Fruit fly (Drosophila melanogaster) whole organism, embryonic: Measurements from ENCODE around the gene Sfp33A2.
A peak's percentile ranks its signal among the peaks of the same experiment; 100 is the strongest.

Experiments used
- Atf6 ChIP-seq: fragments of 200-800 bp; sonication (Bioruptor generic); IDR thresholded peaks from 2 replicates; pipeline ENCODE4 v1.3.6; 2022; ENCODE audit warnings: missing biosample characterization, missing genetic modification characterization
- CG10462 ChIP-seq: fragments of 200-800 bp; sonication (Bioruptor generic); optimal IDR thresholded peaks from 2 replicates; lab custom pipeline; 2016; ENCODE audit warnings: missing biosample characterization, missing genetic modification characterization
- CG15011 ChIP-seq: fragments of 200-800 bp; sonication (Bioruptor generic); optimal IDR thresholded peaks from 3 replicates; lab custom pipeline; 2018; ENCODE audit warnings: missing biosample characterization, mild to moderate bottlenecking, missing genetic modification characterization
- CG17361 ChIP-seq: fragments of 200-800 bp; sonication (Bioruptor generic); IDR thresholded peaks from 3 replicates; pipeline ENCODE4 v1.3.6; 2022; ENCODE audit warnings: missing biosample characterization, missing genetic modification characterization
- CG17385 ChIP-seq: fragments of 200-800 bp; sonication (Bioruptor generic); optimal IDR thresholded peaks from 3 replicates; lab custom pipeline; 2018; ENCODE audit warnings: missing biosample characterization, mild to moderate bottlenecking, missing genetic modification characterization
- CG18011 ChIP-seq: fragments of 200-800 bp; sonication (Bioruptor generic); optimal IDR thresholded peaks from 2 replicates; lab custom pipeline; 2017; ENCODE audit warnings: missing biosample characterization, missing genetic modification characterization, mild to moderate bottlenecking, moderate library complexity, missing genotype
- CG18476 ChIP-seq: fragments of 200-800 bp; sonication (Bioruptor generic); optimal IDR thresholded peaks from 2 replicates; lab custom pipeline; 2016; ENCODE audit warnings: missing biosample characterization, mild to moderate bottlenecking, missing genetic modification characterization
- CG31365 ChIP-seq: fragments of 200-800 bp; sonication (Bioruptor generic); optimal IDR thresholded peaks from 2 replicates; lab custom pipeline; 2018; ENCODE audit warnings: missing biosample characterization, mild to moderate bottlenecking, missing genetic modification characterization
- CG3726 ChIP-seq: fragments of 200-800 bp; sonication (Bioruptor generic); IDR thresholded peaks from 3 replicates; pipeline ENCODE4, ENCODE4 v1.3.6; 2022; ENCODE audit warnings: missing biosample characterization, missing genetic modification characterization
- CG5180 ChIP-seq: fragments of 200-800 bp; sonication (Bioruptor generic); optimal IDR thresholded peaks from 3 replicates; lab custom pipeline; 2017; ENCODE audit warnings: missing biosample characterization, missing genetic modification characterization, mild to moderate bottlenecking, moderate library complexity, missing genetic modification reagents
- CG6765 ChIP-seq: fragments of 200-800 bp; sonication (Bioruptor generic); optimal IDR thresholded peaks from 3 replicates; lab custom pipeline; 2017; ENCODE audit warnings: missing biosample characterization, mild to moderate bottlenecking, missing genetic modification characterization
- CG7786 ChIP-seq: fragments of 200-800 bp; sonication (Bioruptor generic); optimal IDR thresholded peaks from 2 replicates; lab custom pipeline; 2016; ENCODE audit warnings: missing biosample characterization, missing genetic modification characterization
- CG7963 ChIP-seq: fragments of 200-800 bp; sonication (Bioruptor generic); IDR thresholded peaks from 3 replicates; pipeline ENCODE4 v1.3.6; 2022; ENCODE audit warnings: missing biosample characterization, missing genetic modification characterization; ENCODE audit not compliant: partially characterized antibody
- CG8089 ChIP-seq: fragments of 200-800 bp; sonication (Bioruptor generic); optimal IDR thresholded peaks from 3 replicates; lab custom pipeline; 2016; ENCODE audit warnings: missing biosample characterization, missing genetic modification characterization
- CG8290 ChIP-seq, 3 experiments: fragments of 200-800 bp; sonication (Bioruptor generic); optimal IDR thresholded peaks; 2 replicates each; lab custom pipeline; 2016 to 2019; ENCODE audit warnings: missing biosample characterization in 3 of 3, missing genetic modification characterization in 3 of 3, mild to moderate bottlenecking in 2 of 3, moderate library complexity in 1 of 3
- CG9876 ChIP-seq: fragments of 200-800 bp; sonication (Bioruptor generic); optimal IDR thresholded peaks from 2 replicates; lab custom pipeline; 2016; ENCODE audit warnings: missing biosample characterization, missing genetic modification characterization
- D19B ChIP-seq: fragments of 200-800 bp; sonication (Bioruptor generic); optimal IDR thresholded peaks from 2 replicates; lab custom pipeline; 2017; ENCODE audit warnings: missing biosample characterization, mild to moderate bottlenecking, missing genetic modification characterization
- Dek ChIP-seq: fragments of 200-800 bp; sonication (Bioruptor generic); optimal IDR thresholded peaks from 3 replicates; lab custom pipeline; 2019; ENCODE audit warnings: missing biosample characterization, mild to moderate bottlenecking, missing genetic modification characterization, moderate library complexity
- Dp ChIP-seq: fragments of 200-800 bp; sonication (Bioruptor generic); optimal IDR thresholded peaks from 2 replicates; lab custom pipeline; 2018; ENCODE audit warnings: missing biosample characterization, mild to moderate bottlenecking, missing genetic modification characterization, moderate library complexity
- Gug ChIP-seq: fragments of 200-800 bp; sonication (Bioruptor generic); IDR thresholded peaks from 4 replicates; pipeline ENCODE4 v1.3.6; 2022; ENCODE audit warnings: missing biosample characterization, missing genetic modification characterization
- Hr51 ChIP-seq, 2 experiments: fragments of 200-800 bp; sonication (Bioruptor generic); optimal IDR thresholded peaks; 2 replicates in 1 of 2; 3 replicates in 1 of 2; lab custom pipeline; 2016 to 2018; ENCODE audit warnings: missing biosample characterization in 2 of 2, missing genetic modification characterization in 2 of 2, mild to moderate bottlenecking in 1 of 2, moderate library complexity in 1 of 2
- Hsf ChIP-seq: fragments of 200-800 bp; sonication (Bioruptor generic); optimal IDR thresholded peaks from 3 replicates; lab custom pipeline; 2016; ENCODE audit warnings: missing biosample characterization, missing genetic modification characterization
- Mad ChIP-seq: fragments of 200-800 bp; sonication (Bioruptor generic); optimal IDR thresholded peaks from 2 replicates; lab custom pipeline; 2016; ENCODE audit warnings: missing biosample characterization, missing genetic modification characterization
- Max ChIP-seq: fragments of 200-800 bp; sonication (Bioruptor generic); optimal IDR thresholded peaks from 2 replicates; lab custom pipeline; 2016; ENCODE audit warnings: missing biosample characterization, mild to moderate bottlenecking, missing genetic modification characterization
- Med ChIP-seq: fragments of 200-800 bp; sonication (Bioruptor generic); peaks from one replicate; lab custom pipeline; 2016; ENCODE audit warnings: missing biosample characterization, missing genetic modification characterization, mild to moderate bottlenecking, inconsistent platforms, moderate library complexity
- NC2β ChIP-seq: fragments of 200-800 bp; sonication (Bioruptor generic); optimal IDR thresholded peaks from 2 replicates; lab custom pipeline; 2016; ENCODE audit warnings: missing biosample characterization, missing genetic modification characterization
- NFAT ChIP-seq: fragments of 200-800 bp; sonication (Bioruptor generic); IDR thresholded peaks from 2 replicates; pipeline ENCODE4 v1.3.6; 2022; ENCODE audit warnings: missing biosample characterization, missing genetic modification characterization
- Sry-δ ChIP-seq: fragments of 200-800 bp; sonication (Bioruptor generic); optimal IDR thresholded peaks from 2 replicates; lab custom pipeline; 2016; ENCODE audit warnings: missing biosample characterization, missing genetic modification characterization
- bab2 ChIP-seq: fragments of 200-800 bp; sonication (Bioruptor generic); optimal IDR thresholded peaks from 2 replicates; lab custom pipeline; 2016; ENCODE audit warnings: missing biosample characterization, missing genetic modification characterization
- dan ChIP-seq: fragments of 200-800 bp; sonication (Bioruptor generic); IDR thresholded peaks from 2 replicates; pipeline ENCODE4 v1.3.6; 2022; ENCODE audit warnings: missing biosample characterization, missing genetic modification characterization
- dimm ChIP-seq: fragments of 200-800 bp; sonication (Bioruptor generic); IDR thresholded peaks from 2 replicates; pipeline ENCODE4 v1.3.6; 2022; ENCODE audit warnings: missing biosample characterization, missing genetic modification characterization
- dmrt99B ChIP-seq: fragments of 200-800 bp; sonication (Bioruptor generic); optimal IDR thresholded peaks from 2 replicates; lab custom pipeline; 2018; ENCODE audit warnings: missing biosample characterization, mild to moderate bottlenecking, missing genetic modification characterization, moderate library complexity
- emc ChIP-seq: fragments of 200-800 bp; sonication (Bioruptor generic); optimal IDR thresholded peaks from 2 replicates; lab custom pipeline; 2016; ENCODE audit warnings: missing biosample characterization, missing genetic modification characterization
- en ChIP-seq: fragments of 200-800 bp; sonication (Bioruptor generic); optimal IDR thresholded peaks from 2 replicates; lab custom pipeline; 2016; ENCODE audit warnings: missing biosample characterization, missing genetic modification characterization
- eve ChIP-seq, 2 experiments: fragments of >200 bp; optimal IDR thresholded peaks; 2 replicates each; lab custom pipeline; 2017; ENCODE audit warnings: missing biosample characterization in 2 of 2, missing genetic modification characterization in 2 of 2
- ewg ChIP-seq: fragments of 200-800 bp; sonication (Bioruptor generic); optimal IDR thresholded peaks from 3 replicates; lab custom pipeline; 2017; ENCODE audit warnings: mild to moderate bottlenecking, missing biosample characterization, missing genetic modification reagents, missing genetic modification characterization
- gem ChIP-seq: fragments of 200-800 bp; sonication (Bioruptor generic); optimal IDR thresholded peaks from 2 replicates; lab custom pipeline; 2019; ENCODE audit warnings: missing biosample characterization, mild to moderate bottlenecking, missing genetic modification characterization, moderate library complexity
- gro ChIP-seq: fragments of 200-800 bp; sonication (Bioruptor generic); optimal IDR thresholded peaks from 2 replicates; lab custom pipeline; 2016; ENCODE audit warnings: missing biosample characterization, missing genetic modification characterization
- jigr1 ChIP-seq: fragments of 200-800 bp; sonication (Bioruptor generic); IDR thresholded peaks from 3 replicates; pipeline ENCODE4 v1.3.6; 2022; ENCODE audit warnings: missing biosample characterization, missing genetic modification characterization
- kni ChIP-seq: fragments of 200-800 bp; sonication (Bioruptor generic); optimal IDR thresholded peaks from 3 replicates; lab custom pipeline; 2017; ENCODE audit warnings: mild to moderate bottlenecking, missing biosample characterization, missing genetic modification reagents, missing genetic modification characterization
- maf-S ChIP-seq: fragments of 200-800 bp; sonication (Bioruptor generic); optimal IDR thresholded peaks from 2 replicates; lab custom pipeline; 2016; ENCODE audit warnings: missing biosample characterization, missing genetic modification characterization
- odd ChIP-seq: fragments of 200-800 bp; sonication (Bioruptor generic); optimal IDR thresholded peaks from 2 replicates; lab custom pipeline; 2017; ENCODE audit warnings: missing biosample characterization, mild to moderate bottlenecking, missing genetic modification characterization
- pnt ChIP-seq: fragments of 200-800 bp; sonication (Bioruptor generic); optimal IDR thresholded peaks from 3 replicates; lab custom pipeline; 2016; ENCODE audit warnings: missing biosample characterization, missing genetic modification characterization
- ranshi ChIP-seq: fragments of 200-800 bp; sonication (Bioruptor generic); IDR thresholded peaks from 2 replicates; pipeline ENCODE4 v1.3.6; 2022; ENCODE audit warnings: missing biosample characterization, missing genetic modification characterization
- repo ChIP-seq: fragments of 200-800 bp; sonication (Bioruptor generic); optimal IDR thresholded peaks from 2 replicates; lab custom pipeline; 2016; ENCODE audit warnings: missing biosample characterization, missing genetic modification characterization
- ssp ChIP-seq: fragments of 200-800 bp; sonication (Bioruptor generic); IDR thresholded peaks from 2 replicates; pipeline ENCODE4 v1.3.6; 2022; ENCODE audit warnings: missing biosample characterization, missing genetic modification characterization
- tgo ChIP-seq: fragments of 200-800 bp; sonication (Bioruptor generic); IDR thresholded peaks from 3 replicates; pipeline ENCODE4 v1.3.6; 2022; ENCODE audit warnings: missing biosample characterization, missing genetic modification characterization
- unpg ChIP-seq: fragments of 200-800 bp; sonication (Bioruptor generic); optimal IDR thresholded peaks from 3 replicates; lab custom pipeline; 2018; ENCODE audit warnings: missing biosample characterization, mild to moderate bottlenecking, missing genetic modification characterization, moderate library complexity
- wdn ChIP-seq: fragments of 200-800 bp; sonication (Bioruptor generic); IDR thresholded peaks from 2 replicates; pipeline ENCODE4 v1.3.6; 2022; ENCODE audit warnings: missing biosample characterization, missing genetic modification characterization
- zen ChIP-seq: fragments of 200-800 bp; sonication (Bioruptor generic); optimal IDR thresholded peaks from 3 replicates; lab custom pipeline; 2018; ENCODE audit warnings: missing biosample characterization, mild to moderate bottlenecking, missing genetic modification characterization, moderate library complexity
- zfh2 ChIP-seq: fragments of 200-800 bp; sonication (Bioruptor generic); optimal IDR thresholded peaks from 2 replicates; lab custom pipeline; 2016; ENCODE audit warnings: missing biosample characterization, missing genetic modification characterization

Sfp33A2 gene

DNA sequence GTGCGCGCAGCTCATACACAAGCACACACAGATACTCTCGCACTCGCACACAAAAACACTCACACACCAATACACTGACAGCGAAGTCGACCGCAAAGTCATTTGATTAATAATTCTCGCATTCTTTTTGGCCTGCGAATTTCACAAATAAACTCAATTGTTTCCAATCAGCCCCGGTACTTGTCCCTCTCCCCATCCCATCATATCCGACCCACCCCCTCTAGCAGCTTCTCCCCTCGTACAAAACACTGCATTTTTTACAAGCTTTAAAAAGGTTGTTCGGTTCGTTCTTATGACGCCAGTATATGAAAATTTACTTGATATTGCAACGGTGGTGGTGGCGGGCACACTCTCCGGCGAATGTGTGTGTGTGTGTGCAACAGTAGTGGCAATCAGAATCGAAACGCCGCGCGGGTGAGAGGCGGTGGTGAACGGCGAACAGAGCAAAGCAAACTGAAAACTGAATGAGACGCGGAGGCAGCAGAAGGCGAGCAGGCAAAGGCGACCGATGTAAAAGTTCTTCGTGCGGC is 29.8 kb upstream of the Sfp33A2 start (continued):
- TF ChIP-seq zen (tag; lab: Kevin White, UChicago) (no peak), dimm (no peak), CG18011 (GFP tag; lab: Kevin White, UChicago) (no peak), CG8089 (no peak), CG15011 (no peak), repo (peak; percentile 48), Med (GFP tag; lab: Kevin White, UChicago) (peak; percentile 94), Sry-δ (GFP tag; lab: Kevin White, UChicago) (no peak), Gug (GFP tag; lab: Robert Waterston, UW) (peak; percentile 13; the same call in 1 of the 4 replicates), ranshi (GFP tag; lab: Robert Waterston, UW) (no peak; the same call in 1 of the 2 replicates), CG17385 (GFP tag; lab: Kevin White, UChicago) (peak; percentile 27), dan (no peak), ewg (GFP tag; lab: Kevin White, UChicago) (no peak), pnt (GFP tag; lab: Kevin White, UChicago) (no peak), ssp (GFP tag; lab: Robert Waterston, UW) (no peak), Hr51 (GFP tag; optimal IDR thresholded peaks at IDR 0.05; lab: Kevin White, UChicago) (no peak), CG6765 (GFP tag; lab: Kevin White, UChicago) (peak; percentile 60), maf-S (GFP tag; lab: Kevin White, UChicago) (no peak), zfh2 (GFP tag; lab: Kevin White, UChicago) (no peak), CG7963 (GFP tag; lab: Robert Waterston, UW) (no peak), Atf6 (GFP tag; lab: Robert Waterston, UW) (peak; percentile 37; the same call in 1 of the 2 replicates), kni (GFP tag; lab: Kevin White, UChicago) (peak; percentile 88), NFAT (peak; percentile 68), bab2 (GFP tag; lab: Kevin White, UChicago) (no peak), Mad (GFP tag; lab: Kevin White, UChicago) (peak; percentile 2), unpg (peak; percentile 2), odd (GFP tag; lab: Kevin White, UChicago) (no peak), Dek (tag; lab: Kevin White, UChicago) (peak; percentile 27), Max (GFP tag; lab: Kevin White, UChicago) (no peak), CG7786 (GFP tag; lab: Kevin White, UChicago) (no peak), gem (tag; lab: Kevin White, UChicago) (no peak), dmrt99B (tag; lab: Kevin White, UChicago) (no peak), NC2β (GFP tag; lab: Kevin White, UChicago) (no peak), tgo (GFP tag; lab: Robert Waterston, UW) (no peak), en (GFP tag; lab: Kevin White, UChicago) (no peak), CG31365 (tag; lab: Kevin White, UChicago) (no peak), CG17361 (no peak), CG5180 (GFP tag; lab: Kevin White, UChicago) (no peak), Dp (GFP tag; lab: Kevin White, UChicago) (no peak), wdn (GFP tag; lab: Robert Waterston, UW) (no peak), eve (GFP tag; optimal IDR thresholded peaks at IDR 0.05; lab: Kevin White, UChicago) (no peak), D19B (no peak), Hsf (GFP tag; lab: Kevin White, UChicago) (no peak), CG10462 (GFP tag; lab: Kevin White, UChicago) (no peak), jigr1 (GFP tag; lab: Robert Waterston, UW) (no peak), CG8290 (GFP tag; optimal IDR thresholded peaks at IDR 0.05; lab: Kevin White, UChicago) (no peak), CG8290 (tag; optimal IDR thresholded peaks at IDR 0.05; lab: Kevin White, UChicago) (peak in 1 of 2 experiments; percentile 83), emc (GFP tag; lab: Kevin White, UChicago) (no peak), gro (GFP tag; lab: Kevin White, UChicago) (peak; percentile 54), CG9876 (GFP tag; lab: Kevin White, UChicago) (no peak), CG18476 (GFP tag; lab: Kevin White, UChicago) (no peak), CG3726 (GFP tag; lab: Robert Waterston, UW) (no peak)
